Worm (Caenorhabditis elegans): ENCODE results near the gene eif-2Bdelta.

eif-2Bdelta gene

ce11 chrV:9546860-9547269, 33.2 kb downstream of the eif-2Bdelta start, which contains the start of gene his-37 (continued):
- peak; percentile 98 for TF ChIP-seq attf-5 (GFP tag; optimal IDR thresholded peaks at IDR 0.05)
- peak; percentile 98 for TF ChIP-seq ets-4 (GFP tag; optimal IDR thresholded peaks at IDR 0.05)
- peak; percentile 69 for TF ChIP-seq B0035.1 (tag; optimal IDR thresholded peaks at IDR 0.05)
- no peak for TF ChIP-seq him-1 (tag; optimal IDR thresholded peaks at IDR 0.05)
- peak; percentile 94 for TF ChIP-seq ztf-22 (GFP tag; optimal IDR thresholded peaks at IDR 0.05)
- peak; percentile 38 for TF ChIP-seq efl-1 (GFP tag; optimal IDR thresholded peaks at IDR 0.05)
- peak in 2 of 3 experiments; percentile 71 to 95 for TF ChIP-seq lin-35 (GFP tag; optimal IDR thresholded peaks at IDR 0.05)
- TF ChIP-seq mxl-1 (tag; optimal IDR thresholded peaks at IDR 0.05), result no peak
- TF ChIP-seq lir-1 (GFP tag; conservative IDR thresholded peaks at IDR 0.05), result peak; percentile 90
- TF ChIP-seq F39B2.1 (GFP tag; IDR thresholded peaks at IDR 0.05), result peak; percentile 100
- TF ChIP-seq F57A8.1 (GFP tag; optimal IDR thresholded peaks at IDR 0.05), result no peak
- TF ChIP-seq ceh-79 (tag; optimal IDR thresholded peaks at IDR 0.05), result no peak
- peak; percentile 76 for TF ChIP-seq ceh-100 (GFP tag; IDR thresholded peaks at IDR 0.05)
- TF ChIP-seq lsy-27 (tag; optimal IDR thresholded peaks at IDR 0.05; ENCODE audit: borderline replicate concordance, insufficient read depth), result no peak
- TF ChIP-seq B0261.1 (tag; optimal IDR thresholded peaks at IDR 0.05), result peak; percentile 29
- peak; percentile 96 for TF ChIP-seq egl-44 (GFP tag; IDR thresholded peaks at IDR 0.05)
- TF ChIP-seq gei-17 (GFP tag; optimal IDR thresholded peaks at IDR 0.05), result peak; percentile 85
- peak; percentile 97 for TF ChIP-seq nfyb-1 (GFP tag; IDR thresholded peaks at IDR 0.05)
- peak; percentile 93 to 95 for TF ChIP-seq let-607 (tag; optimal IDR thresholded peaks at IDR 0.05)
- TF ChIP-seq attf-6 (GFP tag; IDR thresholded peaks at IDR 0.05), result no peak
- peak; percentile 40; the same call in 1 of the 2 replicates for TF ChIP-seq C17E4.6 (GFP tag; IDR thresholded peaks at IDR 0.05)
- TF ChIP-seq ZK185.1 (tag; optimal IDR thresholded peaks at IDR 0.05; ENCODE audit: poor library complexity, severe bottlenecking), result peak; percentile 93
- TF ChIP-seq ztf-28 (GFP tag; IDR thresholded peaks at IDR 0.05), result 0 out of 2 replicates have a peak, but pooled peaks have one; percentile 45
- peak; percentile 81 for TF ChIP-seq tbp1 (GFP tag; optimal IDR thresholded peaks at IDR 0.05)
- peak; percentile 100 for TF ChIP-seq K12H6.12 (tag; optimal IDR thresholded peaks at IDR 0.05)
- no peak for TF ChIP-seq ccch-3 (GFP tag; optimal IDR thresholded peaks at IDR 0.05)
- no peak for TF ChIP-seq ceh-58 (GFP tag; IDR thresholded peaks at IDR 0.05)
- no peak for TF ChIP-seq sptf-2 (GFP tag; optimal IDR thresholded peaks at IDR 0.05)
- TF ChIP-seq hsf-1 (GFP tag; IDR thresholded peaks at IDR 0.05), result no peak
- 0 out of 2 replicates have a peak, but pooled peaks have one; percentile 13 for TF ChIP-seq D2030.7 (GFP tag; IDR thresholded peaks at IDR 0.05)
- no peak for TF ChIP-seq hrde-1 (tag; optimal IDR thresholded peaks at IDR 0.05; ENCODE audit: borderline replicate concordance)
- TF ChIP-seq tlf-1 (GFP tag; optimal IDR thresholded peaks at IDR 0.05), result peak; percentile 97
- peak; percentile 88 for TF ChIP-seq unc-62 (GFP tag; optimal IDR thresholded peaks at IDR 0.05)
- no peak for TF ChIP-seq Y53F4B.3 (GFP tag; IDR thresholded peaks at IDR 0.05)
- no peak for TF ChIP-seq unc-130 (GFP tag; optimal IDR thresholded peaks at IDR 0.05)
- TF ChIP-seq rec-8 (tag; optimal IDR thresholded peaks at IDR 0.05), result no peak
- no peak for TF ChIP-seq B0019.2 (GFP tag; conservative IDR thresholded peaks at IDR 0.05)
- TF ChIP-seq nhr-179 (tag; optimal IDR thresholded peaks at IDR 0.05), result no peak
- TF ChIP-seq fkh-3 (tag; optimal IDR thresholded peaks at IDR 0.05), result no peak
- peak; percentile 48; the same call in 1 of the 2 replicates for TF ChIP-seq Y56A3A.18 (GFP tag; IDR thresholded peaks at IDR 0.05)
- peak; percentile 90 for TF ChIP-seq rcor-1 (GFP tag; IDR thresholded peaks at IDR 0.05)
- TF ChIP-seq K11D2.4 (GFP tag; IDR thresholded peaks at IDR 0.05), result peak; percentile 98
- TF ChIP-seq ztf-26 (tag; optimal IDR thresholded peaks at IDR 0.05), result peak; percentile 98
- no peak for TF ChIP-seq F49E8.2 (tag; optimal IDR thresholded peaks at IDR 0.05; ENCODE audit: insufficient read depth)
- TF ChIP-seq sdz-38 (tag; optimal IDR thresholded peaks at IDR 0.05), result no peak
- TF ChIP-seq Y95B8A.8 (GFP tag; IDR thresholded peaks at IDR 0.05), result 0 out of 2 replicates have a peak, but pooled peaks have one; percentile 48
- no peak for TF ChIP-seq hlh-26 (GFP tag; conservative IDR thresholded peaks at IDR 0.05)
- no peak for TF ChIP-seq nfya-2 (GFP tag; IDR thresholded peaks at IDR 0.05)
